Fruit fly (Drosophila melanogaster) ovary, adult (tissue): ENCODE results near the gene Gr63a.

Experiments
- CG17801 ChIP-seq: fragments of 200-800 bp; optimal IDR thresholded peaks from 2 replicates; lab custom pipeline; 2019; ENCODE audit warnings: missing biosample characterization, mild to moderate bottlenecking, missing genetic modification characterization, moderate library complexity; ENCODE audit not compliant: partially characterized antibody

Gr63a gene

dm6 chr3L:3928205-3928942 is 32.0 kb upstream of the Gr63a start:
- TF ChIP-seq CG17801, result peak; percentile 79

- TF ChIP-seq CG17801, result no peak
Measured at dm6 chr3L:3927462-3927861, 31.1 kb upstream of the Gr63a start.

dm6 chr3L:3926191-3926765 is 29.9 kb upstream of the Gr63a start:
- no peak for TF ChIP-seq CG17801

- no peak for TF ChIP-seq CG17801
Measured at dm6 chr3L:3925487-3925886, 29.1 kb upstream of the Gr63a start.

- no peak for TF ChIP-seq CG17801
Measured at dm6 chr3L:3923631-3924274, 27.4 kb upstream of the Gr63a start.

- TF ChIP-seq CG17801, result no peak
Measured at dm6 chr3L:3912134-3912533, 15.7 kb upstream of the Gr63a start.

- no peak for TF ChIP-seq CG17801
Measured at dm6 chr3L:3909831-3910230, 13.4 kb upstream of the Gr63a start, which contains the start of gene mge. mge (minus strand) TSS chr3L:3909931.

- TF ChIP-seq CG17801, result no peak
Measured at dm6 chr3L:3908838-3909810, 12.7 kb upstream of the Gr63a start.

dm6 chr3L:3905111-3905510 is 8.7 kb upstream of the Gr63a start, which contains the start of gene ida:
ida (plus strand) TSS chr3L:3905344.
- TF ChIP-seq CG17801, result peak; percentile 52

dm6 chr3L:3903301-3903700 is 6.9 kb upstream of the Gr63a start, which contains the start of gene Sc2:
Sc2 (plus strand) TSS chr3L:3903492.
- TF ChIP-seq CG17801, result no peak

dm6 chr3L:3902491-3903198 is 6.2 kb upstream of the Gr63a start, which contains the start of gene Ubi-p63E:
Ubi-p63E (minus strand) TSS chr3L:3903184.
- peak; percentile 44 for TF ChIP-seq CG17801

dm6 chr3L:3901865-3902490 is 5.6 kb upstream of the Gr63a start:
- TF ChIP-seq CG17801, result peak; percentile 56

dm6 chr3L:3898978-3899377 is 2.6 kb upstream of the Gr63a start, which contains the start of gene Ccz1:
Ccz1 (minus strand) TSS chr3L:3899156.
- no peak for TF ChIP-seq CG17801

- TF ChIP-seq CG17801, result no peak
Measured at dm6 chr3L:3894413-3894812, 2.0 kb downstream of the Gr63a start.

- TF ChIP-seq CG17801, result no peak
Measured at dm6 chr3L:3892154-3892624, 4.2 kb downstream of the Gr63a start, which contains the start of gene Fie. Fie (plus strand) TSS chr3L:3892574.
